Fruit fly (Drosophila melanogaster) whole organism, embryonic: ENCODE data around the gene bb8.

ENCODE experiments used
- Ada2b ChIP-seq: fragments of 200-800 bp; sonication (Bioruptor generic); IDR thresholded peaks from 2 replicates; pipeline ENCODE4 v1.3.6; 2022; ENCODE audit warnings: missing biosample characterization, missing genetic modification characterization
- Aef1 ChIP-seq: fragments of 200-800 bp; sonication (Bioruptor generic); IDR thresholded peaks from 3 replicates; pipeline ENCODE4 v1.3.6; 2022; ENCODE audit warnings: missing biosample characterization, missing genetic modification characterization
- Blimp-1 ChIP-seq: fragments of 200-800 bp; sonication (Bioruptor generic); optimal IDR thresholded peaks from 3 replicates; lab custom pipeline; 2018; ENCODE audit warnings: missing biosample characterization, missing genetic modification characterization, mild to moderate bottlenecking, moderate library complexity, missing genetic modification reagents
- BtbVII ChIP-seq: fragments of 200-800 bp; sonication (Bioruptor generic); optimal IDR thresholded peaks from 3 replicates; lab custom pipeline; 2017; ENCODE audit warnings: missing biosample characterization, mild to moderate bottlenecking, missing genetic modification characterization
- CG10366 ChIP-seq: fragments of 200-800 bp; sonication (Bioruptor generic); IDR thresholded peaks from 2 replicates; pipeline ENCODE4 v1.3.6; 2022; ENCODE audit warnings: missing biosample characterization, missing genetic modification characterization
- CG11696 ChIP-seq: fragments of 200-800 bp; sonication (Bioruptor generic); IDR thresholded peaks from 2 replicates; pipeline ENCODE4 v1.3.6; 2022; ENCODE audit warnings: missing biosample characterization, missing genetic modification characterization
- CG13296 ChIP-seq: fragments of 200-800 bp; sonication (Bioruptor generic); optimal IDR thresholded peaks from 3 replicates; lab custom pipeline; 2018; ENCODE audit warnings: missing biosample characterization, mild to moderate bottlenecking, missing genetic modification characterization
- CG17361 ChIP-seq: fragments of 200-800 bp; sonication (Bioruptor generic); IDR thresholded peaks from 3 replicates; pipeline ENCODE4 v1.3.6; 2022; ENCODE audit warnings: missing biosample characterization, missing genetic modification characterization
- CG18476 ChIP-seq: fragments of 200-800 bp; sonication (Bioruptor generic); optimal IDR thresholded peaks from 2 replicates; lab custom pipeline; 2016; ENCODE audit warnings: missing biosample characterization, mild to moderate bottlenecking, missing genetic modification characterization
- CG2120 ChIP-seq: fragments of 200-800 bp; sonication (Bioruptor generic); optimal IDR thresholded peaks from 3 replicates; lab custom pipeline; 2016; ENCODE audit warnings: missing biosample characterization, missing genetic modification characterization
- CG2889 ChIP-seq: fragments of 200-800 bp; sonication (Bioruptor generic); IDR thresholded peaks from 3 replicates; pipeline ENCODE4 v1.3.6; 2022; ENCODE audit warnings: missing biosample characterization, missing genetic modification characterization
- CG31224 ChIP-seq: fragments of 200-800 bp; sonication (Bioruptor generic); IDR thresholded peaks from 2 replicates; pipeline ENCODE4 v1.3.6; 2022; ENCODE audit warnings: missing biosample characterization, missing genetic modification characterization
- CG33213 ChIP-seq: fragments of 200-800 bp; sonication (Bioruptor generic); optimal IDR thresholded peaks from 3 replicates; lab custom pipeline; 2016; ENCODE audit warnings: missing biosample characterization, missing genetic modification characterization
- CG3995 ChIP-seq: fragments of 200-800 bp; sonication (Bioruptor generic); optimal IDR thresholded peaks from 3 replicates; lab custom pipeline; 2016; ENCODE audit warnings: missing biosample characterization, missing genetic modification characterization
- CG8290 ChIP-seq, 3 experiments: fragments of 200-800 bp; sonication (Bioruptor generic); optimal IDR thresholded peaks; 2 replicates each; lab custom pipeline; 2016 to 2019; ENCODE audit warnings: missing biosample characterization in 3 of 3, missing genetic modification characterization in 3 of 3, mild to moderate bottlenecking in 2 of 3, moderate library complexity in 1 of 3
- CG9609 ChIP-seq: fragments of 200-800 bp; sonication (Bioruptor generic); optimal IDR thresholded peaks from 3 replicates; lab custom pipeline; 2016; ENCODE audit warnings: missing biosample characterization, missing genetic modification characterization
- CG9932 ChIP-seq: fragments of 200-800 bp; sonication (Bioruptor generic); IDR thresholded peaks from 2 replicates; pipeline ENCODE4 v1.3.6; 2022; ENCODE audit warnings: missing biosample characterization, missing genetic modification characterization
- Dfd ChIP-seq, 2 experiments: fragments of >200 bp; optimal IDR thresholded peaks; 2 replicates each; lab custom pipeline; 2017; ENCODE audit warnings: missing biosample characterization in 2 of 2, missing genetic modification characterization in 2 of 2
- E2f1 ChIP-seq: fragments of 200-800 bp; sonication (Bioruptor generic); IDR thresholded peaks from 2 replicates; pipeline ENCODE4 v1.3.6; 2022; ENCODE audit warnings: missing biosample characterization, missing genetic modification characterization
- Eip74EF ChIP-seq, 2 experiments: fragments of 200-800 bp in 1 of 2; fragments of >200 bp in 1 of 2; sonication (Bioruptor generic) in 1 of 2; optimal IDR thresholded peaks; 2 replicates each; lab custom pipeline; 2017 to 2019; ENCODE audit warnings: missing biosample characterization in 2 of 2, missing genetic modification characterization in 2 of 2, mild to moderate bottlenecking in 1 of 2, moderate library complexity in 1 of 2
- Elba2 ChIP-seq: fragments of 200-800 bp; sonication (Bioruptor generic); optimal IDR thresholded peaks from 3 replicates; lab custom pipeline; 2016; ENCODE audit warnings: missing biosample characterization, missing genetic modification characterization
- Fer1 ChIP-seq: fragments of 200-800 bp; sonication (Bioruptor generic); optimal IDR thresholded peaks from 2 replicates; lab custom pipeline; 2017; ENCODE audit warnings: missing biosample characterization, mild to moderate bottlenecking, missing genetic modification characterization
- H2.0 ChIP-seq: fragments of 200-800 bp; sonication (Bioruptor generic); IDR thresholded peaks from 2 replicates; pipeline ENCODE4 v1.3.6; 2022; ENCODE audit warnings: missing biosample characterization, missing genetic modification characterization
- HLH3B ChIP-seq: fragments of 200-800 bp; sonication (Bioruptor generic); IDR thresholded peaks from 2 replicates; pipeline ENCODE4 v1.3.6; 2022; ENCODE audit warnings: missing biosample characterization, missing genetic modification characterization
- Nf-YB ChIP-seq: fragments of 200-800 bp; sonication (Bioruptor generic); optimal IDR thresholded peaks from 3 replicates; lab custom pipeline; 2019; ENCODE audit warnings: missing biosample characterization, mild to moderate bottlenecking, missing genetic modification characterization, moderate library complexity
- Side ChIP-seq: fragments of 200-800 bp; sonication (Bioruptor generic); optimal IDR thresholded peaks from 2 replicates; lab custom pipeline; 2016; ENCODE audit warnings: missing biosample characterization, missing genetic modification characterization
- Sry-δ ChIP-seq: fragments of 200-800 bp; sonication (Bioruptor generic); optimal IDR thresholded peaks from 2 replicates; lab custom pipeline; 2016; ENCODE audit warnings: missing biosample characterization, missing genetic modification characterization
- abd-A ChIP-seq: fragments of 200-800 bp; sonication (Bioruptor generic); optimal IDR thresholded peaks from 3 replicates; lab custom pipeline; 2019; ENCODE audit warnings: missing biosample characterization, mild to moderate bottlenecking, missing genetic modification characterization, moderate library complexity
- bcd ChIP-seq: fragments of 200-800 bp; sonication (Bioruptor generic); optimal IDR thresholded peaks from 2 replicates; lab custom pipeline; 2017; ENCODE audit warnings: missing biosample characterization, mild to moderate bottlenecking, missing genetic modification characterization
- bsh ChIP-seq, 2 experiments: fragments of 200-800 bp; sonication (Bioruptor generic); optimal IDR thresholded peaks; 2 replicates each; lab custom pipeline; 2017 to 2018; ENCODE audit warnings: mild to moderate bottlenecking in 2 of 2, missing biosample characterization in 2 of 2, missing genetic modification characterization in 2 of 2, moderate library complexity in 1 of 2
- cas ChIP-seq: fragments of 200-800 bp; sonication (Bioruptor generic); IDR thresholded peaks from 2 replicates; pipeline ENCODE4 v1.3.6; 2022; ENCODE audit warnings: missing biosample characterization, missing genetic modification characterization
- caup ChIP-seq: fragments of 200-800 bp; sonication (Bioruptor generic); optimal IDR thresholded peaks from 3 replicates; lab custom pipeline; 2017; ENCODE audit warnings: missing biosample characterization, mild to moderate bottlenecking, missing genetic modification characterization, moderate library complexity; ENCODE audit not compliant: severe bottlenecking
- ci ChIP-seq: fragments of 200-800 bp; sonication (Bioruptor generic); IDR thresholded peaks from 3 replicates; pipeline ENCODE4 v1.3.6; 2022; ENCODE audit warnings: missing biosample characterization, missing genetic modification characterization
- dati ChIP-seq: fragments of 200-800 bp; sonication (Bioruptor generic); IDR thresholded peaks from 2 replicates; pipeline ENCODE4 v1.3.6; 2022; ENCODE audit warnings: missing biosample characterization, missing genetic modification characterization
- eve ChIP-seq, 2 experiments: fragments of >200 bp; optimal IDR thresholded peaks; 2 replicates each; lab custom pipeline; 2017; ENCODE audit warnings: missing biosample characterization in 2 of 2, missing genetic modification characterization in 2 of 2
- hkb ChIP-seq, 2 experiments: fragments of 200-800 bp in 1 of 2; fragments of >200 bp in 1 of 2; sonication (Bioruptor generic) in 1 of 2; IDR thresholded peaks in 1 of 2; optimal IDR thresholded peaks in 1 of 2; 2 replicates each; pipeline versions ENCODE4 v1.3.6 to Lab custom; 2017 to 2022; ENCODE audit warnings: missing biosample characterization in 1 of 2, missing genetic modification characterization in 1 of 2
- ken ChIP-seq: fragments of 200-800 bp; sonication (Bioruptor generic); IDR thresholded peaks from 3 replicates; pipeline ENCODE4 v1.3.6; 2022; ENCODE audit warnings: missing biosample characterization, missing genetic modification characterization
- lbe ChIP-seq: fragments of 200-800 bp; sonication (Bioruptor generic); optimal IDR thresholded peaks from 2 replicates; lab custom pipeline; 2016; ENCODE audit warnings: missing biosample characterization, mild to moderate bottlenecking, missing genetic modification characterization
- pan ChIP-seq, 4 experiments: fragments of >200 bp in 3 of 4; fragments of 200-800 bp in 1 of 4; sonication (Bioruptor generic) in 1 of 4; optimal IDR thresholded peaks in 3 of 4; IDR thresholded peaks in 1 of 4; 2 replicates each; pipeline versions ENCODE4 v1.3.6 to Lab custom; 2017 to 2022; ENCODE audit warnings: missing biosample characterization in 2 of 4, missing genetic modification characterization in 2 of 4, mixed read lengths in 1 of 4
- rib ChIP-seq: fragments of 200-800 bp; sonication (Bioruptor generic); IDR thresholded peaks from 2 replicates; pipeline ENCODE4 v1.3.6; 2022; ENCODE audit warnings: missing biosample characterization, missing genetic modification characterization
- row ChIP-seq: fragments of 200-800 bp; sonication (Bioruptor generic); IDR thresholded peaks from 3 replicates; pipeline ENCODE4 v1.3.6; 2022; ENCODE audit warnings: missing biosample characterization, missing genetic modification characterization
- sd ChIP-seq: fragments of 200-800 bp; sonication (Bioruptor generic); optimal IDR thresholded peaks from 3 replicates; lab custom pipeline; 2018; ENCODE audit warnings: missing biosample characterization, mild to moderate bottlenecking, missing genetic modification characterization, moderate library complexity
- sens ChIP-seq: fragments of 200-800 bp; sonication (Bioruptor generic); peaks from one replicate; lab custom pipeline; 2016; ENCODE audit warnings: missing biosample characterization, missing genetic modification characterization
- slbo ChIP-seq: fragments of 200-800 bp; sonication (Bioruptor generic); IDR thresholded peaks from 2 replicates; pipeline ENCODE4 v1.3.6; 2022; ENCODE audit warnings: missing biosample characterization, missing genetic modification characterization
- slou ChIP-seq: fragments of 200-800 bp; sonication (Bioruptor generic); optimal IDR thresholded peaks from 3 replicates; lab custom pipeline; 2016; ENCODE audit warnings: missing biosample characterization, missing genetic modification characterization
- sr ChIP-seq: fragments of 200-800 bp; sonication (Bioruptor generic); IDR thresholded peaks from 3 replicates; pipeline ENCODE4 v1.3.6; 2022; ENCODE audit warnings: missing biosample characterization, missing genetic modification characterization
- sug ChIP-seq: fragments of 200-800 bp; optimal IDR thresholded peaks from 2 replicates; lab custom pipeline; 2019; ENCODE audit warnings: missing biosample characterization, mild to moderate bottlenecking, missing genetic modification characterization, moderate library complexity
- toy ChIP-seq: fragments of 200-800 bp; sonication (Bioruptor generic); IDR thresholded peaks from 2 replicates; pipeline ENCODE4 v1.3.6; 2022; ENCODE audit warnings: missing biosample characterization, missing genetic modification characterization
- zfh2 ChIP-seq: fragments of 200-800 bp; sonication (Bioruptor generic); optimal IDR thresholded peaks from 2 replicates; lab custom pipeline; 2016; ENCODE audit warnings: missing biosample characterization, missing genetic modification characterization

The bb8 gene

DNA sequence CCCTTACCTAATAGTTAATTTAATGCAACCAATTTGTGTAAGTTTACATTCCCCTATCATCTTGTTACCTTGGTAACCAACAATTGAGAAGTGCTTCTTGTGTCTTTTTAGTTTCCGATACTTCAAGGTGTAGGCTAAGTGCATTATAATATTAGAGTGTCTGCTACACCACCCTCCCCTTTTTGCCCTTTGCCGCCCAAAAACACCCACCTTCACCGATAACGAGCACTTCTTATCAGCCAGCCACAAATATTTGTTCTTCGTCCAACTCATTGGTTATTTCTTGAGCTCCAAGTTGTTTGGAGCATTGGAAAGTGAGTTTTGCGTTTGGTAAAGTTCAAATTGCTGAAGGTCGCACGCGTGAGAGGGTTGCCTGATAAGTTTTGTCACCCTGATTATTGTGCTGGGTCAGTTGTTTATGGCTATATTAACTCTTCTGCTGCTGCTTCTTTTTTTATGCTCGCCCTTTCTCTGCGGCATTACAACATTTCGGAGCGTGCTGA lies 41.9 kb upstream of the bb8 start (continued):
- 0 out of 3 replicates have a peak, but pooled peaks have one; percentile 44 for TF ChIP-seq ci (GFP tag; lab: Robert Waterston, UW)
- TF ChIP-seq Fer1, result no peak
- TF ChIP-seq CG2889 (GFP tag; lab: Robert Waterston, UW), result 0 out of 3 replicates have a peak, but pooled peaks have one; percentile 32
- peak; percentile 53; the same call in 1 of the 2 replicates for TF ChIP-seq rib
- TF ChIP-seq row (GFP tag; lab: Robert Waterston, UW), result peak; percentile 48
- TF ChIP-seq Side, result no peak
- TF ChIP-seq Sry-δ (GFP tag; lab: Kevin White, UChicago), result no peak
- no peak for TF ChIP-seq pan (optimal IDR thresholded peaks at IDR 0.05; lab: Kevin White, UChicago)
- TF ChIP-seq pan (GFP tag; optimal IDR thresholded peaks at IDR 0.05 in 1 of 2, IDR thresholded peaks at IDR 0.05 in 1 of 2), result peak in 1 of 2 experiments; percentile 39
- TF ChIP-seq E2f1 (GFP tag; lab: Robert Waterston, UW), result 0 out of 2 replicates have a peak, but pooled peaks have one; percentile 9
- TF ChIP-seq CG8290 (GFP tag; optimal IDR thresholded peaks at IDR 0.05; lab: Kevin White, UChicago), result no peak
- peak in 1 of 2 experiments; percentile 63 for TF ChIP-seq CG8290 (tag; optimal IDR thresholded peaks at IDR 0.05; lab: Kevin White, UChicago)
- peak; percentile 16; the same call in 1 of the 2 replicates for TF ChIP-seq CG11696
- TF ChIP-seq slou (GFP tag; lab: Kevin White, UChicago), result no peak
- no peak for TF ChIP-seq BtbVII (GFP tag; lab: Kevin White, UChicago)
- TF ChIP-seq bsh (GFP tag; optimal IDR thresholded peaks at IDR 0.05; lab: Kevin White, UChicago), result peak in 1 of 2 experiments; percentile 2
- peak; percentile 26 for TF ChIP-seq sens
- TF ChIP-seq dati (GFP tag; lab: Robert Waterston, UW), result no peak
- peak; percentile 13 for TF ChIP-seq CG9609 (GFP tag; lab: Kevin White, UChicago)
- 0 out of 2 replicates have a peak, but pooled peaks have one; percentile 19 for TF ChIP-seq CG31224 (GFP tag; lab: Robert Waterston, UW)
- TF ChIP-seq HLH3B (GFP tag; lab: Robert Waterston, UW), result peak; percentile 17; the same call in 1 of the 2 replicates
- no peak for TF ChIP-seq lbe (GFP tag; lab: Kevin White, UChicago)
- no peak for TF ChIP-seq Eip74EF (GFP tag; optimal IDR thresholded peaks at IDR 0.05; lab: Kevin White, UChicago)
- TF ChIP-seq Aef1, result no peak
- peak; percentile 30; the same call in 1 of the 2 replicates for TF ChIP-seq slbo (GFP tag; lab: Robert Waterston, UW)
- TF ChIP-seq bcd, result no peak
- no peak for TF ChIP-seq Elba2 (GFP tag; lab: Kevin White, UChicago)
- no peak for TF ChIP-seq Blimp-1
- peak; percentile 86 for TF ChIP-seq hkb (optimal IDR thresholded peaks at IDR 0.05; lab: Kevin White, UChicago)
- TF ChIP-seq hkb (GFP tag; IDR thresholded peaks at IDR 0.05; lab: Robert Waterston, UW), result no peak
- TF ChIP-seq Ada2b, result peak; percentile 19; the same call in 1 of the 2 replicates
- TF ChIP-seq CG3995 (GFP tag; lab: Kevin White, UChicago), result no peak
- peak; percentile 4 for TF ChIP-seq caup
- no peak for TF ChIP-seq eve (GFP tag; optimal IDR thresholded peaks at IDR 0.05; lab: Kevin White, UChicago)
- TF ChIP-seq abd-A (tag; lab: Kevin White, UChicago), result no peak
- no peak for TF ChIP-seq CG10366 (GFP tag; lab: Robert Waterston, UW)
- TF ChIP-seq toy (GFP tag; lab: Robert Waterston, UW), result no peak
- no peak for TF ChIP-seq Dfd (GFP tag; optimal IDR thresholded peaks at IDR 0.05; lab: Kevin White, UChicago)
- TF ChIP-seq CG13296 (GFP tag; lab: Kevin White, UChicago), result no peak
- peak; percentile 66 for TF ChIP-seq sug (tag; lab: Kevin White, UChicago)
- no peak for TF ChIP-seq cas (GFP tag; lab: Robert Waterston, UW)
- TF ChIP-seq sd (tag; lab: Kevin White, UChicago), result peak; percentile 87
- no peak for TF ChIP-seq sr (GFP tag; lab: Robert Waterston, UW)
- TF ChIP-seq CG17361 (GFP tag; lab: Robert Waterston, UW), result no peak
- TF ChIP-seq H2.0 (GFP tag; lab: Robert Waterston, UW), result 0 out of 2 replicates have a peak, but pooled peaks have one; percentile 12
- TF ChIP-seq Nf-YB (GFP tag; lab: Kevin White, UChicago), result no peak
- TF ChIP-seq CG33213 (GFP tag; lab: Kevin White, UChicago), result no peak
- TF ChIP-seq CG9932, result 0 out of 2 replicates have a peak, but pooled peaks have one; percentile 17
- peak; percentile 55 for TF ChIP-seq CG2120 (GFP tag; lab: Kevin White, UChicago)
- peak; percentile 16 for TF ChIP-seq zfh2
- TF ChIP-seq CG18476 (GFP tag; lab: Kevin White, UChicago), result peak; percentile 77
- TF ChIP-seq ken (GFP tag; lab: Robert Waterston, UW), result peak; percentile 69; the same call in 1 of the 3 replicates
